Worm (Caenorhabditis elegans): ENCODE data around the gene hrpl-1.

hrpl-1 gene

ce11 chrII:6926488-6926887 is 28.0 kb downstream of the hrpl-1 start:
- TF ChIP-seq unc-120 (tag; optimal IDR thresholded peaks at IDR 0.05; ENCODE audit: poor library complexity, severe bottlenecking) (peak; percentile 77), nhr-237 (tag; optimal IDR thresholded peaks at IDR 0.05) (peak; percentile 1), ceh-43 (GFP tag; optimal IDR thresholded peaks at IDR 0.05) (no peak), pha-4 (tag; optimal IDR thresholded peaks at IDR 0.05) (no peak)

- no peak for TF ChIP-seq ceh-43 (GFP tag; optimal IDR thresholded peaks at IDR 0.05)
- no peak for TF ChIP-seq zip-8 (tag; optimal IDR thresholded peaks at IDR 0.05)
- no peak for TF ChIP-seq ces-1 (GFP tag; optimal IDR thresholded peaks at IDR 0.05)
- TF ChIP-seq unc-62 (GFP tag; optimal IDR thresholded peaks at IDR 0.05): no peak
- no peak for TF ChIP-seq sptf-1 (tag; optimal IDR thresholded peaks at IDR 0.05)
Observed at ce11 chrII:6927034-6927433, 28.5 kb downstream of the hrpl-1 start.

ce11 chrII:6927603-6928002 is 29.1 kb downstream of the hrpl-1 start, which contains the start of gene F22D3.4:
Gene F22D3.4 (minus strand): TSS chrII:6927603.
- TF ChIP-seq unc-39 (tag; optimal IDR thresholded peaks at IDR 0.05): no peak
- TF ChIP-seq ham-2 (GFP tag; optimal IDR thresholded peaks at IDR 0.05): no peak
- no peak for TF ChIP-seq tbx-8 (GFP tag; optimal IDR thresholded peaks at IDR 0.05)
- TF ChIP-seq flh-1 (GFP tag; optimal IDR thresholded peaks at IDR 0.05): no peak

ce11 chrII:6928416-6928815 is 29.9 kb downstream of the hrpl-1 start, which contains the start of gene flcn-1:
Gene flcn-1 (plus strand): TSS chrII:6928763.
- TF ChIP-seq mep-1 (tag; optimal IDR thresholded peaks at IDR 0.05) (no peak), ceh-43 (GFP tag; optimal IDR thresholded peaks at IDR 0.05) (no peak), ces-1 (GFP tag; optimal IDR thresholded peaks at IDR 0.05) (peak; percentile 12), sptf-1 (tag; optimal IDR thresholded peaks at IDR 0.05) (no peak), snpc-4 (tag; optimal IDR thresholded peaks at IDR 0.05) (no peak), mab-5 (tag; optimal IDR thresholded peaks at IDR 0.05) (no peak), elt-1 (tag; optimal IDR thresholded peaks at IDR 0.05; ENCODE audit: borderline replicate concordance, insufficient read depth) (no peak)

- TF ChIP-seq snpc-4 (tag; optimal IDR thresholded peaks at IDR 0.05) (no peak), ces-1 (GFP tag; optimal IDR thresholded peaks at IDR 0.05) (peak; percentile 44)
Observed at ce11 chrII:6930072-6930471, 31.5 kb downstream of the hrpl-1 start.

ce11 chrII:6932978-6933377 is 34.4 kb downstream of the hrpl-1 start:
- no peak for TF ChIP-seq elt-3 (tag; optimal IDR thresholded peaks at IDR 0.05)
- no peak for TF ChIP-seq tbx-8 (GFP tag; optimal IDR thresholded peaks at IDR 0.05)
- TF ChIP-seq lin-32 (GFP tag; optimal IDR thresholded peaks at IDR 0.05): no peak
- TF ChIP-seq elt-1 (tag; optimal IDR thresholded peaks at IDR 0.05; ENCODE audit: borderline replicate concordance, insufficient read depth): no peak
- TF ChIP-seq mep-1 (tag; optimal IDR thresholded peaks at IDR 0.05): no peak
- no peak for TF ChIP-seq bed-3 (GFP tag; optimal IDR thresholded peaks at IDR 0.05)
- no peak for TF ChIP-seq pha-4 (tag; optimal IDR thresholded peaks at IDR 0.05)
- TF ChIP-seq snpc-4 (tag; optimal IDR thresholded peaks at IDR 0.05): no peak
- TF ChIP-seq ham-2 (GFP tag; optimal IDR thresholded peaks at IDR 0.05): no peak
- TF ChIP-seq nhr-12 (tag; optimal IDR thresholded peaks at IDR 0.05): no peak
- no peak for TF ChIP-seq unc-120 (tag; optimal IDR thresholded peaks at IDR 0.05; ENCODE audit: poor library complexity, severe bottlenecking)
- no peak for TF ChIP-seq ces-1 (GFP tag; optimal IDR thresholded peaks at IDR 0.05)

ce11 chrII:6934729-6935128 is 36.2 kb downstream of the hrpl-1 start:
- no peak for TF ChIP-seq nhr-237 (tag; optimal IDR thresholded peaks at IDR 0.05)
- no peak for TF ChIP-seq nhr-12 (tag; optimal IDR thresholded peaks at IDR 0.05)
- TF ChIP-seq ceh-39 (tag; optimal IDR thresholded peaks at IDR 0.05): no peak
- no peak for TF ChIP-seq bed-3 (GFP tag; optimal IDR thresholded peaks at IDR 0.05)
- no peak for TF ChIP-seq unc-62 (GFP tag; optimal IDR thresholded peaks at IDR 0.05)
- TF ChIP-seq sptf-1 (tag; optimal IDR thresholded peaks at IDR 0.05): no peak
- no peak for TF ChIP-seq drap-1 (GFP tag; optimal IDR thresholded peaks at IDR 0.05)
- TF ChIP-seq ceh-83 (GFP tag; optimal IDR thresholded peaks at IDR 0.05): no peak
- TF ChIP-seq nhr-2 (tag; optimal IDR thresholded peaks at IDR 0.05): no peak
- TF ChIP-seq unc-120 (tag; optimal IDR thresholded peaks at IDR 0.05; ENCODE audit: poor library complexity, severe bottlenecking): no peak
- TF ChIP-seq nhr-28 (tag; optimal IDR thresholded peaks at IDR 0.05): no peak

ce11 chrII:6935975-6936374 is 37.4 kb downstream of the hrpl-1 start:
- TF ChIP-seq hlh-1 (tag; optimal IDR thresholded peaks at IDR 0.05) (peak; percentile 33), mls-2 (tag; optimal IDR thresholded peaks at IDR 0.05) (peak; percentile 10), ceh-83 (GFP tag; optimal IDR thresholded peaks at IDR 0.05) (no peak), lin-32 (GFP tag; optimal IDR thresholded peaks at IDR 0.05) (peak; percentile 85), elt-3 (tag; optimal IDR thresholded peaks at IDR 0.05) (no peak), unc-62 (GFP tag; optimal IDR thresholded peaks at IDR 0.05) (peak; percentile 32), ztf-11 (tag; optimal IDR thresholded peaks at IDR 0.05) (no peak), zip-8 (tag; optimal IDR thresholded peaks at IDR 0.05) (no peak), ces-1 (GFP tag; optimal IDR thresholded peaks at IDR 0.05) (peak; percentile 40), pha-4 (tag; optimal IDR thresholded peaks at IDR 0.05) (no peak)
